Worm (Caenorhabditis elegans) whole organism, L3 larva: ENCODE measurements around the gene hal-3.

Experiments used
- ZK546.5 ChIP-seq: sonication (generic microtip); optimal IDR thresholded peaks from 2 replicates; lab custom pipeline; 2017; ENCODE audit warnings: missing biosample characterization, missing genetic modification characterization
- unc-62 ChIP-seq: fragments of 150-350 bp; sonication (generic microtip); optimal IDR thresholded peaks from 4 replicates; lab custom pipeline; 2014; ENCODE audit warnings: missing biosample characterization, missing genetic modification reagents, missing genetic modification characterization

ce11 chrII:9586734-9587209, 30.2 kb downstream of the hal-3 start, which contains the start of gene ugt-58:
- TF ChIP-seq ZK546.5 (tag; lab: Kevin White, UChicago) (no peak), unc-62 (no peak)
